Worm (Caenorhabditis elegans): ENCODE results near the gene W05H9.4.

ce11 chrX:6230669-6231068 is 32.8 kb upstream of the W05H9.4 start, which contains the start of gene lite-1:
- TF ChIP-seq elt-1 (tag; optimal IDR thresholded peaks at IDR 0.05) (no peak), daf-12 (tag; optimal IDR thresholded peaks at IDR 0.05) (no peak), nhr-28 (tag; optimal IDR thresholded peaks at IDR 0.05) (no peak), aly-2 (tag; optimal IDR thresholded peaks at IDR 0.05) (no peak), fos-1 (tag; optimal IDR thresholded peaks at IDR 0.05) (no peak), nhr-12 (tag; optimal IDR thresholded peaks at IDR 0.05) (no peak), snpc-4 (tag; optimal IDR thresholded peaks at IDR 0.05) (no peak), tbx-2 (tag; optimal IDR thresholded peaks at IDR 0.05) (no peak), fkh-10 (GFP tag; optimal IDR thresholded peaks at IDR 0.05) (no peak), nhr-77 (tag; optimal IDR thresholded peaks at IDR 0.05) (no peak), lin-15B (tag; optimal IDR thresholded peaks at IDR 0.05) (no peak)

Measured in whole organism, L3 larva.